Fruit fly (Drosophila melanogaster) whole organism, embryonic: ENCODE results near the gene rt.

Experiments
- B-H2 ChIP-seq: fragments of 200-800 bp; sonication (Bioruptor generic); optimal IDR thresholded peaks from 2 replicates; lab custom pipeline; 2018; ENCODE audit warnings: missing biosample characterization, mild to moderate bottlenecking, missing genetic modification characterization
- Blimp-1 ChIP-seq: fragments of 200-800 bp; sonication (Bioruptor generic); optimal IDR thresholded peaks from 3 replicates; lab custom pipeline; 2018; ENCODE audit warnings: missing biosample characterization, missing genetic modification characterization, mild to moderate bottlenecking, moderate library complexity, missing genetic modification reagents
- CG10147 ChIP-seq: fragments of 200-800 bp; sonication (Bioruptor generic); optimal IDR thresholded peaks from 2 replicates; lab custom pipeline; 2019; ENCODE audit warnings: missing biosample characterization, mild to moderate bottlenecking, missing genetic modification characterization, moderate library complexity
- CG11398 ChIP-seq: fragments of 200-800 bp; sonication (Bioruptor generic); optimal IDR thresholded peaks from 2 replicates; lab custom pipeline; 2016; ENCODE audit warnings: missing biosample characterization, missing genetic modification characterization
- CG12071 ChIP-seq: fragments of 200-800 bp; sonication (Bioruptor generic); optimal IDR thresholded peaks from 3 replicates; lab custom pipeline; 2018; ENCODE audit warnings: missing biosample characterization, mild to moderate bottlenecking, missing genetic modification characterization
- CG12219 ChIP-seq: fragments of 200-800 bp; sonication (Bioruptor generic); optimal IDR thresholded peaks from 3 replicates; lab custom pipeline; 2018; ENCODE audit warnings: missing biosample characterization, mild to moderate bottlenecking, missing genetic modification characterization
- CG13624 ChIP-seq: fragments of 200-800 bp; sonication (Bioruptor generic); optimal IDR thresholded peaks from 2 replicates; lab custom pipeline; 2016; ENCODE audit warnings: missing biosample characterization, missing genetic modification characterization
- CG14014 ChIP-seq: fragments of 200-800 bp; sonication (Bioruptor generic); IDR thresholded peaks from 2 replicates; pipeline ENCODE4 v1.3.6; 2022; ENCODE audit warnings: missing biosample characterization, missing genetic modification characterization
- CG1603 ChIP-seq: fragments of 200-800 bp; sonication (Bioruptor generic); optimal IDR thresholded peaks from 2 replicates; lab custom pipeline; 2019; ENCODE audit warnings: missing biosample characterization, mild to moderate bottlenecking, missing genetic modification characterization, moderate library complexity
- CG18262 ChIP-seq: fragments of 200-800 bp; optimal IDR thresholded peaks from 3 replicates; lab custom pipeline; 2019; ENCODE audit warnings: missing biosample characterization, mild to moderate bottlenecking, missing genetic modification characterization, moderate library complexity
- CG18476 ChIP-seq: fragments of 200-800 bp; sonication (Bioruptor generic); optimal IDR thresholded peaks from 2 replicates; lab custom pipeline; 2016; ENCODE audit warnings: missing biosample characterization, mild to moderate bottlenecking, missing genetic modification characterization
- CG2678 ChIP-seq: fragments of 200-800 bp; sonication (Bioruptor generic); optimal IDR thresholded peaks from 3 replicates; lab custom pipeline; 2019; ENCODE audit warnings: missing biosample characterization, mild to moderate bottlenecking, missing genetic modification characterization, moderate library complexity
- CG2889 ChIP-seq: fragments of 200-800 bp; sonication (Bioruptor generic); IDR thresholded peaks from 3 replicates; pipeline ENCODE4 v1.3.6; 2022; ENCODE audit warnings: missing biosample characterization, missing genetic modification characterization
- CG30431 ChIP-seq: fragments of 200-800 bp; sonication (Bioruptor generic); optimal IDR thresholded peaks from 2 replicates; lab custom pipeline; 2017; ENCODE audit warnings: missing biosample characterization, missing genetic modification characterization
- CG31224 ChIP-seq: fragments of 200-800 bp; sonication (Bioruptor generic); IDR thresholded peaks from 2 replicates; pipeline ENCODE4 v1.3.6; 2022; ENCODE audit warnings: missing biosample characterization, missing genetic modification characterization
- CG32532 ChIP-seq: fragments of 200-800 bp; sonication (Bioruptor generic); IDR thresholded peaks from 2 replicates; pipeline ENCODE4 v1.3.6; 2022; ENCODE audit warnings: missing biosample characterization, missing genetic modification characterization
- CG3281 ChIP-seq: fragments of 200-800 bp; sonication (Bioruptor generic); optimal IDR thresholded peaks from 3 replicates; lab custom pipeline; 2017; ENCODE audit warnings: missing biosample characterization, mild to moderate bottlenecking, missing genetic modification characterization
- CG4707 ChIP-seq: fragments of 200-800 bp; sonication (Bioruptor generic); optimal IDR thresholded peaks from 2 replicates; lab custom pipeline; 2018; ENCODE audit warnings: missing biosample characterization, mild to moderate bottlenecking, missing genetic modification characterization, moderate library complexity
- CG5180 ChIP-seq: fragments of 200-800 bp; sonication (Bioruptor generic); optimal IDR thresholded peaks from 3 replicates; lab custom pipeline; 2017; ENCODE audit warnings: missing biosample characterization, missing genetic modification characterization, mild to moderate bottlenecking, moderate library complexity, missing genetic modification reagents
- CG5953 ChIP-seq: fragments of 200-800 bp; sonication (Bioruptor generic); IDR thresholded peaks from 2 replicates; pipeline ENCODE4 v1.3.6; 2022; ENCODE audit warnings: missing biosample characterization, missing genetic modification characterization
- CG7357 ChIP-seq: fragments of 200-800 bp; sonication (Bioruptor generic); IDR thresholded peaks from 3 replicates; pipeline ENCODE4 v1.3.6; 2022; ENCODE audit warnings: missing biosample characterization, missing genetic modification characterization
- CG7556 ChIP-seq: fragments of 200-800 bp; sonication (Bioruptor generic); optimal IDR thresholded peaks from 2 replicates; lab custom pipeline; 2017; ENCODE audit warnings: missing biosample characterization, mild to moderate bottlenecking, missing genetic modification characterization
- CG8388 ChIP-seq: fragments of 200-800 bp; sonication (Bioruptor generic); optimal IDR thresholded peaks from 2 replicates; lab custom pipeline; 2019; ENCODE audit warnings: missing biosample characterization, mild to moderate bottlenecking, missing genetic modification characterization, moderate library complexity
- CG8924 ChIP-seq: fragments of 200-800 bp; optimal IDR thresholded peaks from 3 replicates; lab custom pipeline; 2019; ENCODE audit warnings: missing biosample characterization, mild to moderate bottlenecking, missing genetic modification characterization, moderate library complexity
- D19B ChIP-seq: fragments of 200-800 bp; sonication (Bioruptor generic); optimal IDR thresholded peaks from 2 replicates; lab custom pipeline; 2017; ENCODE audit warnings: missing biosample characterization, mild to moderate bottlenecking, missing genetic modification characterization
- Doc3 ChIP-seq: fragments of 200-800 bp; sonication (Bioruptor generic); IDR thresholded peaks from 3 replicates; pipeline ENCODE4 v1.3.6; 2022; ENCODE audit warnings: missing biosample characterization, missing genetic modification characterization; ENCODE audit not compliant: partially characterized antibody
- E2f1 ChIP-seq: fragments of 200-800 bp; sonication (Bioruptor generic); IDR thresholded peaks from 2 replicates; pipeline ENCODE4 v1.3.6; 2022; ENCODE audit warnings: missing biosample characterization, missing genetic modification characterization
- Fer3 ChIP-seq: fragments of 200-800 bp; sonication (Bioruptor generic); optimal IDR thresholded peaks from 2 replicates; lab custom pipeline; 2018; ENCODE audit warnings: missing biosample characterization, mild to moderate bottlenecking, missing genetic modification characterization, moderate library complexity
- HHEX ChIP-seq: fragments of 200-800 bp; sonication (Bioruptor generic); optimal IDR thresholded peaks from 3 replicates; lab custom pipeline; 2017; ENCODE audit warnings: missing biosample characterization, mild to moderate bottlenecking, missing genetic modification characterization, missing genetic modification reagents
- Hr51 ChIP-seq, 2 experiments: fragments of 200-800 bp; sonication (Bioruptor generic); optimal IDR thresholded peaks; 2 replicates in 1 of 2; 3 replicates in 1 of 2; lab custom pipeline; 2016 to 2018; ENCODE audit warnings: missing biosample characterization in 2 of 2, missing genetic modification characterization in 2 of 2, mild to moderate bottlenecking in 1 of 2, moderate library complexity in 1 of 2
- MBD-R2 ChIP-seq: fragments of 200-800 bp; sonication (Bioruptor generic); IDR thresholded peaks from 2 replicates; pipeline ENCODE4 v1.3.6; 2022; ENCODE audit warnings: missing biosample characterization, missing genetic modification characterization
- NC2α ChIP-seq: fragments of 200-800 bp; sonication (Bioruptor generic); optimal IDR thresholded peaks from 2 replicates; lab custom pipeline; 2016; ENCODE audit warnings: missing biosample characterization, missing genetic modification characterization
- Nf-YB ChIP-seq: fragments of 200-800 bp; sonication (Bioruptor generic); optimal IDR thresholded peaks from 3 replicates; lab custom pipeline; 2019; ENCODE audit warnings: missing biosample characterization, mild to moderate bottlenecking, missing genetic modification characterization, moderate library complexity
- chif ChIP-seq, 2 experiments: fragments of 200-800 bp; sonication (Bioruptor generic); optimal IDR thresholded peaks; 3 replicates each; lab custom pipeline; 2016; ENCODE audit warnings: missing biosample characterization in 2 of 2, missing genetic modification characterization in 2 of 2
- gsb-n ChIP-seq: fragments of 200-800 bp; sonication (Bioruptor generic); optimal IDR thresholded peaks from 3 replicates; lab custom pipeline; 2018; ENCODE audit warnings: missing biosample characterization, mild to moderate bottlenecking, missing genetic modification characterization
- hbn ChIP-seq: fragments of 200-800 bp; sonication (Bioruptor generic); IDR thresholded peaks from 2 replicates; pipeline ENCODE4 v1.3.6; 2022; ENCODE audit warnings: missing biosample characterization, missing genetic modification characterization; ENCODE audit not compliant: partially characterized antibody
- ind ChIP-seq: fragments of 200-800 bp; sonication (Bioruptor generic); optimal IDR thresholded peaks from 3 replicates; lab custom pipeline; 2016; ENCODE audit warnings: missing biosample characterization, missing genetic modification characterization
- jigr1 ChIP-seq: fragments of 200-800 bp; sonication (Bioruptor generic); IDR thresholded peaks from 3 replicates; pipeline ENCODE4 v1.3.6; 2022; ENCODE audit warnings: missing biosample characterization, missing genetic modification characterization
- kah ChIP-seq: fragments of 200-800 bp; sonication (Bioruptor generic); optimal IDR thresholded peaks from 2 replicates; lab custom pipeline; 2018; ENCODE audit warnings: missing biosample characterization, mild to moderate bottlenecking, missing genetic modification characterization
- kni ChIP-seq: fragments of 200-800 bp; sonication (Bioruptor generic); optimal IDR thresholded peaks from 3 replicates; lab custom pipeline; 2017; ENCODE audit warnings: mild to moderate bottlenecking, missing biosample characterization, missing genetic modification reagents, missing genetic modification characterization
- odd ChIP-seq: fragments of 200-800 bp; sonication (Bioruptor generic); optimal IDR thresholded peaks from 2 replicates; lab custom pipeline; 2017; ENCODE audit warnings: missing biosample characterization, mild to moderate bottlenecking, missing genetic modification characterization
- sc ChIP-seq, 3 experiments: fragments of >200 bp in 2 of 3; fragments of 200-800 bp in 1 of 3; sonication (Bioruptor generic) in 1 of 3; optimal IDR thresholded peaks; 2 replicates in 2 of 3; 3 replicates in 1 of 3; lab custom pipeline; 2017; ENCODE audit warnings: mild to moderate bottlenecking in 1 of 3, missing biosample characterization in 1 of 3, missing genetic modification characterization in 1 of 3, missing genetic modification reagents in 1 of 3
- sim ChIP-seq: fragments of 200-800 bp; sonication (Bioruptor generic); IDR thresholded peaks from 2 replicates; pipeline ENCODE4 v1.3.6; 2022; ENCODE audit warnings: missing biosample characterization, missing genetic modification characterization
- sqz ChIP-seq: fragments of 200-800 bp; sonication (Bioruptor generic); optimal IDR thresholded peaks from 3 replicates; lab custom pipeline; 2018; ENCODE audit warnings: missing biosample characterization, mild to moderate bottlenecking, missing genetic modification characterization
- tin ChIP-seq: fragments of 200-800 bp; sonication (Bioruptor generic); optimal IDR thresholded peaks from 3 replicates; lab custom pipeline; 2016; ENCODE audit warnings: missing biosample characterization, missing genetic modification characterization
- tup ChIP-seq: fragments of 200-800 bp; sonication (Bioruptor generic); optimal IDR thresholded peaks from 2 replicates; lab custom pipeline; 2016; ENCODE audit warnings: missing biosample characterization, mild to moderate bottlenecking, missing genetic modification characterization, moderate library complexity
- wor ChIP-seq: fragments of 200-800 bp; sonication (Bioruptor generic); IDR thresholded peaks from 2 replicates; pipeline ENCODE4 v1.3.6; 2022; ENCODE audit warnings: missing biosample characterization, missing genetic modification characterization

The rt gene

DNA sequence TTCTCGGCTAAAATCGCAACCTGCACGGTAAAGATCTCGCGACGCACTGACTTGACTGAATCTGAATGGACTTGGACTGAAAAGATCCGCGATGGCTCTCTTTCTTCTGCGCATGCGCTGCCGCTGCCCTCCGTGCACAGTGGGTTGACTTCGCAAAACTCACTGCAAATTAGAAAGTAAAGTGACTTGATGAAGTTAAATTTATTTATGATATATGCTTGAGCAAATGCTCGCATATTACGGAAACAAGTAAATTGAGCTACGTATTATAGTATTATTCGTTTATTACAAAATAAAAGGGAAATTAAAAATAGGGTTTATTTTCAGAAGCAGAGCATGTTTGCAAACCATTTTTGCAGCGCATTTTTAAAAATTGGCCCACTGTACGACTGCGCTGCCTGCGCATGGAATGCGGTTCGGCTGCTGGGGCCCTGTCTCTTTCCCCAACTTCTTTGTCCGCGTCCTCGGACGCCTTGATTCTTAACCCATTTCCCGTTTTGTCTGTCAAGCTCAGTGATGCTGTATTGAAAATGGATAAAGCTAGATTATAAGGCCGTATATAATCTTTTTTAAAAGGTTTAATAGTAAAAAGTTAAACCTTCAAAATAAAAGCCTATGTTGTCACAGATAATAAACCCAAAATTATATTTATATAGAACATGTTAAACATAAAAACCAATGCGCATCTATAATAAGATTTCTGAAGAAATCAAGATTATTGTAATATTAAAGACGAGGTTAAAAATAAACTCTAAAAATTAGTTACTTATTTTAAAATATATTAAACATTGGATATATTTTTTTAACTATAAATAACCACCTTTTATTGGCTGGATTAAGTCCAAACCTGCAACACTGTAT, at the start of gene rt (continued):
- TF ChIP-seq CG10147 (GFP tag; lab: Kevin White, UChicago), result no peak
- TF ChIP-seq CG4707 (GFP tag; lab: Kevin White, UChicago), result peak; percentile 97
- no peak for TF ChIP-seq sc (optimal IDR thresholded peaks at IDR 0.05; lab: Kevin White, UChicago)
- TF ChIP-seq sc (GFP tag; optimal IDR thresholded peaks at IDR 0.05; lab: Kevin White, UChicago), result peak; percentile 47
- TF ChIP-seq CG12071 (GFP tag; lab: Kevin White, UChicago), result peak; percentile 14
- peak; percentile 22 for TF ChIP-seq Fer3 (tag; lab: Kevin White, UChicago)
- no peak; the same call in 1 of the 2 replicates for TF ChIP-seq sim (GFP tag; lab: Robert Waterston, UW)
- TF ChIP-seq E2f1 (GFP tag; lab: Robert Waterston, UW), result 0 out of 2 replicates have a peak, but pooled peaks have one; percentile 51
- TF ChIP-seq odd (GFP tag; lab: Kevin White, UChicago), result peak; percentile 25
- no peak for TF ChIP-seq CG5180 (GFP tag; lab: Kevin White, UChicago)
- TF ChIP-seq CG2889 (GFP tag; lab: Robert Waterston, UW), result no peak
- peak; percentile 28 for TF ChIP-seq CG8924 (tag; lab: Kevin White, UChicago)
- TF ChIP-seq D19B, result no peak
- peak; percentile 37; the same call in 1 of the 2 replicates for TF ChIP-seq CG5953
- TF ChIP-seq CG7357 (GFP tag; lab: Robert Waterston, UW), result no peak
- peak; percentile 28 for TF ChIP-seq CG3281 (GFP tag; lab: Kevin White, UChicago)
- no peak for TF ChIP-seq tup
- TF ChIP-seq HHEX, result peak; percentile 37
- TF ChIP-seq CG13624, result peak; percentile 26
- peak; percentile 15 for TF ChIP-seq Blimp-1 (GFP tag; lab: Kevin White, UChicago)
- peak; percentile 29; the same call in 1 of the 2 replicates for TF ChIP-seq CG31224 (GFP tag; lab: Robert Waterston, UW)
- peak; percentile 29 for TF ChIP-seq Nf-YB (GFP tag; lab: Kevin White, UChicago)
- peak; percentile 40 for TF ChIP-seq kni (GFP tag; lab: Kevin White, UChicago)
- TF ChIP-seq wor (GFP tag; lab: Robert Waterston, UW), result peak; percentile 42; the same call in 1 of the 2 replicates
- TF ChIP-seq NC2α (GFP tag; lab: Kevin White, UChicago), result no peak
- TF ChIP-seq CG7556 (GFP tag; lab: Kevin White, UChicago), result peak; percentile 58
- peak; percentile 31 for TF ChIP-seq CG30431
- peak; percentile 49; the same call in 1 of the 3 replicates for TF ChIP-seq jigr1 (GFP tag; lab: Robert Waterston, UW)
- TF ChIP-seq sqz (GFP tag; lab: Kevin White, UChicago), result peak; percentile 31
- peak; percentile 16 to 56 for TF ChIP-seq chif (GFP tag; optimal IDR thresholded peaks at IDR 0.05; lab: Kevin White, UChicago)
- TF ChIP-seq CG12219 (GFP tag; lab: Kevin White, UChicago), result peak; percentile 46
- TF ChIP-seq CG18262 (tag; lab: Kevin White, UChicago), result peak; percentile 80
- TF ChIP-seq B-H2 (GFP tag; lab: Kevin White, UChicago), result no peak
- TF ChIP-seq MBD-R2 (GFP tag; lab: Robert Waterston, UW), result no peak
- peak; percentile 58 for TF ChIP-seq CG1603
- no peak for TF ChIP-seq hbn
- TF ChIP-seq CG11398 (GFP tag; lab: Kevin White, UChicago), result no peak
- TF ChIP-seq CG14014 (GFP tag; lab: Robert Waterston, UW), result 0 out of 2 replicates have a peak, but pooled peaks have one; percentile 7
- peak in 1 of 2 experiments; percentile 58 for TF ChIP-seq Hr51 (GFP tag; optimal IDR thresholded peaks at IDR 0.05; lab: Kevin White, UChicago)
- peak; percentile 34 for TF ChIP-seq tin
- peak; percentile 47 for TF ChIP-seq ind (GFP tag; lab: Kevin White, UChicago)
- TF ChIP-seq CG32532 (GFP tag; lab: Robert Waterston, UW), result peak; percentile 32; the same call in 1 of the 2 replicates
- TF ChIP-seq kah, result no peak
- TF ChIP-seq gsb-n (tag; lab: Kevin White, UChicago), result peak; percentile 60
- TF ChIP-seq Doc3 (GFP tag; lab: Robert Waterston, UW), result no peak
- peak; percentile 68 for TF ChIP-seq CG2678 (tag; lab: Kevin White, UChicago)
- TF ChIP-seq CG8388 (GFP tag; lab: Kevin White, UChicago), result peak; percentile 64
- TF ChIP-seq CG18476, result peak; percentile 36
